Worm (Caenorhabditis elegans) whole organism, L1 larva: ENCODE measurements around the gene msp-81.

Experiments used
- C04F5.9 ChIP-seq: sonication (generic microtip); optimal IDR thresholded peaks from 2 replicates; lab custom pipeline; 2016; ENCODE audit warnings: missing genetic modification characterization, missing compliant biosample characterization
- Y116A8C.19 ChIP-seq: sonication (generic microtip); optimal IDR thresholded peaks from 2 replicates; lab custom pipeline; 2016; ENCODE audit warnings: missing compliant biosample characterization, missing genetic modification characterization, borderline replicate concordance
- aha-1 ChIP-seq: fragments of 150-350 bp; optimal IDR thresholded peaks from 2 replicates; lab custom pipeline; 2014; ENCODE audit warnings: missing biosample characterization, missing genetic modification characterization
- alr-1 ChIP-seq: fragments of 200-800 bp; sonication (Bioruptor generic); optimal IDR thresholded peaks from 2 replicates; lab custom pipeline; 2018; ENCODE audit warnings: borderline replicate concordance, mild to moderate bottlenecking, missing genetic modification characterization, missing compliant biosample characterization
- aly-2 ChIP-seq: fragments of 150-350 bp; optimal IDR thresholded peaks from 2 replicates; lab custom pipeline; 2014; ENCODE audit warnings: missing biosample characterization, missing genetic modification characterization
- blmp-1 ChIP-seq: fragments of 150-350 bp; optimal IDR thresholded peaks from 2 replicates; lab custom pipeline; 2014; ENCODE audit warnings: missing biosample characterization, missing genetic modification characterization
- ceh-88 ChIP-seq: fragments of 200-800 bp; sonication (Bioruptor generic); IDR thresholded peaks from 2 replicates; pipeline ENCODE4 v1.3.6; 2022; ENCODE audit warnings: missing genetic modification characterization, missing compliant biosample characterization
- ces-1 ChIP-seq: fragments of 150-350 bp; optimal IDR thresholded peaks from 2 replicates; lab custom pipeline; 2014; ENCODE audit warnings: missing biosample characterization, missing genetic modification reagents, missing genetic modification characterization
- dpl-1 ChIP-seq, 3 experiments: fragments of 150-350 bp in 2 of 3; sonication (generic microtip) in 1 of 3; optimal IDR thresholded peaks; 2 replicates each; lab custom pipeline; 2014 to 2017; ENCODE audit warnings: missing biosample characterization in 3 of 3, missing genetic modification characterization in 3 of 3, missing genetic modification reagents in 3 of 3
- efl-3 ChIP-seq: fragments of 200-800 bp; sonication (Bioruptor generic); optimal IDR thresholded peaks from 2 replicates; lab custom pipeline; 2018; ENCODE audit warnings: mild to moderate bottlenecking, missing genetic modification characterization, missing compliant biosample characterization
- egl-13 ChIP-seq: sonication (generic microtip); optimal IDR thresholded peaks from 2 replicates; lab custom pipeline; 2016; ENCODE audit warnings: missing genotype, missing genetic modification reagents, missing genetic modification characterization, missing compliant biosample characterization
- elt-3 ChIP-seq, 6 experiments: fragments of 150-350 bp in 1 of 6; sonication (generic microtip); optimal IDR thresholded peaks; 2 replicates each; lab custom pipeline; 2017 to 2018; ENCODE audit warnings: missing biosample characterization in 6 of 6, missing genetic modification characterization in 6 of 6, inconsistent platforms in 1 of 6
- ets-5 ChIP-seq: fragments of 200-800 bp; sonication (Bioruptor generic); IDR thresholded peaks from 2 replicates; pipeline ENCODE4 v1.3.6; 2022; ENCODE audit warnings: missing genetic modification characterization, missing compliant biosample characterization
- fkh-10 ChIP-seq: sonication (generic microtip); optimal IDR thresholded peaks from 2 replicates; lab custom pipeline; 2017; ENCODE audit warnings: missing biosample characterization, missing genetic modification reagents, missing genetic modification characterization
- grh-1 ChIP-seq: fragments of 200-800 bp; sonication (Bioruptor generic); IDR thresholded peaks from 2 replicates; pipeline ENCODE4 v1.3.6; 2022; ENCODE audit warnings: missing genetic modification reagents, missing genetic modification characterization, missing compliant biosample characterization
- hlh-17 ChIP-seq: fragments of 200-800 bp; sonication (Bioruptor generic); optimal IDR thresholded peaks from 2 replicates; lab custom pipeline; 2018; ENCODE audit warnings: missing genetic modification characterization, mild to moderate bottlenecking, missing compliant biosample characterization, moderate library complexity, borderline replicate concordance
- hlh-4 ChIP-seq: sonication (generic microtip); optimal IDR thresholded peaks from 2 replicates; lab custom pipeline; 2016; ENCODE audit warnings: mild to moderate bottlenecking, missing genetic modification characterization, missing compliant biosample characterization
- jun-1 ChIP-seq: fragments of 150-350 bp; optimal IDR thresholded peaks from 2 replicates; lab custom pipeline; 2014; ENCODE audit warnings: missing biosample characterization, missing genetic modification reagents, missing genetic modification characterization
- lin-15B ChIP-seq: fragments of 150-350 bp; sonication (generic microtip); optimal IDR thresholded peaks from 3 replicates; lab custom pipeline; 2014; ENCODE audit warnings: missing biosample characterization, missing genetic modification characterization
- lin-35 ChIP-seq, 2 experiments: fragments of 150-350 bp; optimal IDR thresholded peaks; 2 replicates each; lab custom pipeline; 2014; ENCODE audit warnings: missing biosample characterization in 2 of 2, missing genetic modification characterization in 2 of 2, missing genetic modification reagents in 2 of 2
- lin-39 ChIP-seq: fragments of 150-350 bp; optimal IDR thresholded peaks from 2 replicates; lab custom pipeline; 2014; ENCODE audit warnings: missing biosample characterization, missing genetic modification reagents, missing genetic modification characterization
- lsy-2 ChIP-seq, 2 experiments: fragments of 150-350 bp; optimal IDR thresholded peaks; 2 replicates each; lab custom pipeline; 2014; ENCODE audit warnings: missing biosample characterization in 2 of 2, missing genetic modification characterization in 2 of 2
- mab-9 ChIP-seq: fragments of 200-800 bp; sonication (Bioruptor generic); IDR thresholded peaks from 2 replicates; pipeline ENCODE4 v1.3.6; 2022; ENCODE audit warnings: missing genetic modification reagents, missing genetic modification characterization, missing compliant biosample characterization
- mef-2 ChIP-seq: fragments of 150-350 bp; optimal IDR thresholded peaks from 2 replicates; lab custom pipeline; 2014; ENCODE audit warnings: missing biosample characterization, missing genetic modification characterization
- nhr-11 ChIP-seq: fragments of 150-350 bp; optimal IDR thresholded peaks from 2 replicates; lab custom pipeline; 2014; ENCODE audit warnings: missing biosample characterization, missing genetic modification characterization
- nhr-20 ChIP-seq: sonication (generic microtip); optimal IDR thresholded peaks from 2 replicates; lab custom pipeline; 2016; ENCODE audit warnings: mild to moderate bottlenecking, missing genetic modification characterization, missing compliant biosample characterization
- nhr-47 ChIP-seq: sonication (generic microtip); optimal IDR thresholded peaks from 2 replicates; lab custom pipeline; 2016; ENCODE audit warnings: mild to moderate bottlenecking, missing genetic modification characterization, moderate library complexity, missing compliant biosample characterization
- nhr-84 ChIP-seq: sonication (generic microtip); optimal IDR thresholded peaks from 2 replicates; lab custom pipeline; 2017; ENCODE audit warnings: missing biosample characterization, missing genetic modification characterization
- nhr-85 ChIP-seq: sonication (generic microtip); peaks from one replicate; lab custom pipeline; 2016; ENCODE audit warnings: missing genetic modification characterization, inconsistent platforms, missing compliant biosample characterization
- nhr-90 ChIP-seq: sonication (generic microtip); optimal IDR thresholded peaks from 2 replicates; lab custom pipeline; 2016; ENCODE audit warnings: mild to moderate bottlenecking, missing genetic modification characterization, missing compliant biosample characterization; ENCODE audit not compliant: poor library complexity
- rnt-1 ChIP-seq: sonication (generic microtip); optimal IDR thresholded peaks from 2 replicates; lab custom pipeline; 2016; ENCODE audit warnings: mild to moderate bottlenecking, missing genetic modification characterization, moderate library complexity, missing compliant biosample characterization
- skn-1 ChIP-seq: fragments of 150-350 bp; optimal IDR thresholded peaks from 2 replicates; lab custom pipeline; 2014; ENCODE audit warnings: missing biosample characterization, missing genetic modification characterization
- snpc-4 ChIP-seq: fragments of 150-350 bp; optimal IDR thresholded peaks from 2 replicates; lab custom pipeline; 2014; ENCODE audit warnings: missing biosample characterization, missing genetic modification characterization
- snu-23 ChIP-seq: sonication (generic microtip); optimal IDR thresholded peaks from 2 replicates; lab custom pipeline; 2016; ENCODE audit warnings: missing genetic modification characterization, missing compliant biosample characterization
- unc-130 ChIP-seq: fragments of 150-350 bp; optimal IDR thresholded peaks from 2 replicates; lab custom pipeline; 2017; ENCODE audit warnings: missing biosample characterization, missing genetic modification characterization, inconsistent platforms
- vab-15 ChIP-seq: sonication (generic microtip); optimal IDR thresholded peaks from 2 replicates; lab custom pipeline; 2017; ENCODE audit warnings: missing genotype, mild to moderate bottlenecking, missing genetic modification characterization, missing compliant biosample characterization
- xbp-1 ChIP-seq: sonication (generic microtip); optimal IDR thresholded peaks from 2 replicates; lab custom pipeline; 2016; ENCODE audit warnings: missing genetic modification characterization, missing compliant biosample characterization

msp-81 gene

ce11 chrIV:9866865-9867264, 30.6 kb upstream of the msp-81 start:
- no peak for TF ChIP-seq rnt-1
- peak; percentile 59 for TF ChIP-seq nhr-20 (tag; lab: Kevin White, UChicago)
- TF ChIP-seq lin-15B (tag; lab: Kevin White, UChicago), result no peak
- TF ChIP-seq, all 84 proteins: peak for 1

DNA sequence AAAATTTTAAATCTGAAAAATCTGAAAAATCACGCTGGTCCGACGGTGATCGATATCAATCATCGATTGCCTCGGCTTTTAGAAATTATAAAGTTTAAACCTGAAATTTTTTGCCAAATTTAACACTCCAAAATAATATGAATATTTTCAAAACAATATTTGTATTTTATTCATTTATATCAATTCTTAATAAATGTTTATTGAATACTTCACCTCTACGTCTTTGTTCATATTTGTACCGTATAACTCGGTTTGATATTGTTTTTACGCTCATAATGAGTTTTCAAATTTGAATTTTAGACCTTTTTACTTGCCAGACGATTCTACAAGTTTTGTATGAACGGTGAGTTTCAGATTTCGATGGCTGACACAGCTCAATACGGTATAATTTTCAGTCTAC, 28.6 kb upstream of the msp-81 start, which contains the start of the genes K07F5.15 and K07F5.22:
K07F5.15 (plus strand) TSS at position 301 of the 400 bp plus-strand sequence.
K07F5.22 (plus strand) TSS at position 301 of the 400 bp plus-strand sequence.
- TF ChIP-seq nhr-47 (tag; lab: Kevin White, UChicago) (no peak), ets-5 (GFP tag; lab: Robert Waterston, UW) (no peak), dpl-1 (GFP tag; optimal IDR thresholded peaks at IDR 0.05; lab: Kevin White, UChicago) (no peak), aly-2 (tag; lab: Kevin White, UChicago) (no peak), ceh-88 (no peak), grh-1 (GFP tag; lab: Robert Waterston, UW) (no peak), blmp-1 (tag; lab: Kevin White, UChicago) (no peak), skn-1 (no peak), hlh-4 (no peak), nhr-85 (tag; lab: Kevin White, UChicago) (no peak), xbp-1 (tag; lab: Kevin White, UChicago) (no peak)

- no peak for TF ChIP-seq efl-3 (GFP tag; lab: Kevin White, UChicago)
- no peak for TF ChIP-seq snu-23 (GFP tag; lab: Kevin White, UChicago)
- TF ChIP-seq elt-3 (tag; optimal IDR thresholded peaks at IDR 0.05; lab: Kevin White, UChicago), result no peak
- no peak for TF ChIP-seq alr-1
- TF ChIP-seq C04F5.9 (tag; lab: Kevin White, UChicago), result no peak
- no peak for TF ChIP-seq mef-2
- TF ChIP-seq hlh-17, result no peak
- TF ChIP-seq Y116A8C.19, result no peak
- no peak for TF ChIP-seq rnt-1
- TF ChIP-seq nhr-11 (tag; lab: Kevin White, UChicago), result no peak
- no peak for TF ChIP-seq unc-130
- no peak for TF ChIP-seq vab-15
- TF ChIP-seq egl-13 (tag; lab: Kevin White, UChicago), result no peak
- TF ChIP-seq skn-1, result no peak
- no peak for TF ChIP-seq nhr-20 (tag; lab: Kevin White, UChicago)
- TF ChIP-seq ces-1 (GFP tag; lab: Kevin White, UChicago), result no peak
Observed at ce11 chrIV:9863817-9864216, 27.6 kb upstream of the msp-81 start, which contains the start of gene K07F5.16. TSS of gene K07F5.16 (plus strand) at chrIV:9864117.

DNA sequence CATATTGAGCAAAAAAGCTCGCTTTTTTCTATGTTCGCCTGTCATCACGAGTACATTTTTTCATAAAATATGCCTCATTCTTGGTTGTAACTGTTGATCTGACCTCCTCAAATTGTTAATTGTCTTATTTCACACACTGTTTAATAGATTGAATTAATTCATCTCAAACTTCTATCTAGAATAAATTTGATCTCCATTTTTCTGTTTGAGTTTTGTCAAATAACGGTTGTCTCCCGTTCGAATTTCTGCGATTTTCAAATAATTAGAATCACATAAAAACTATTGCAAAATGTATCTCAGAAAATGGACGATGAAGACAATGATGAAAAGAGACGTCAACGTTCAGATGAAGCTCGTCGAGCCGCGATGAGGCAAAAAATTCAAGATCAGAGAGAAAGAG, 25.7 kb upstream of the msp-81 start, which contains the start of gene K07F5.14:
K07F5.14 (plus strand) TSS at position 301 of the 400 bp plus-strand sequence.
- TF ChIP-seq fkh-10 (GFP tag; lab: Kevin White, UChicago), result no peak
- no peak for TF ChIP-seq mab-9 (GFP tag; lab: Robert Waterston, UW)
- no peak for TF ChIP-seq lin-39 (tag; lab: Kevin White, UChicago)
- TF ChIP-seq nhr-90 (tag; lab: Kevin White, UChicago), result no peak
- no peak for TF ChIP-seq efl-3 (GFP tag; lab: Kevin White, UChicago)
- TF ChIP-seq snpc-4 (tag; lab: Kevin White, UChicago), result no peak
- no peak for TF ChIP-seq hlh-17
- no peak for TF ChIP-seq jun-1 (tag; lab: Kevin White, UChicago)
- TF ChIP-seq lsy-2 (tag; optimal IDR thresholded peaks at IDR 0.05; lab: Kevin White, UChicago), result no peak
- TF ChIP-seq, all 84 proteins: peak for 0

- TF ChIP-seq lin-35 (GFP tag; optimal IDR thresholded peaks at IDR 0.05; lab: Kevin White, UChicago), result no peak
- TF ChIP-seq aha-1 (tag; lab: Kevin White, UChicago), result no peak
- TF ChIP-seq unc-130, result no peak
- TF ChIP-seq nhr-84 (tag; lab: Kevin White, UChicago), result no peak
- no peak for TF ChIP-seq fkh-10 (GFP tag; lab: Kevin White, UChicago)
Observed at ce11 chrIV:9858970-9859369, 22.8 kb upstream of the msp-81 start.
